Fruit fly (Drosophila melanogaster) whole organism, pupa: ENCODE results near the gene CG3119.

Experiments used
- CG10348 ChIP-seq: fragments of 200-800 bp; sonication (Bioruptor generic); IDR thresholded peaks from 2 replicates; pipeline ENCODE4 v1.3.6; 2022; ENCODE audit warnings: missing biosample characterization, missing genetic modification characterization
- CG12605 ChIP-seq: fragments of 200-800 bp; sonication (Bioruptor generic); IDR thresholded peaks from 2 replicates; pipeline ENCODE4 v1.3.6; 2022; ENCODE audit warnings: missing biosample characterization, missing genetic modification characterization
- CG13204 ChIP-seq: fragments of 200-800 bp; sonication (Bioruptor generic); optimal IDR thresholded peaks from 2 replicates; lab custom pipeline; 2018; ENCODE audit warnings: missing biosample characterization, mild to moderate bottlenecking, missing genetic modification characterization, moderate library complexity
- CG14655 ChIP-seq: fragments of 200-800 bp; sonication (Bioruptor generic); optimal IDR thresholded peaks from 3 replicates; lab custom pipeline; 2017; ENCODE audit warnings: mild to moderate bottlenecking, missing biosample characterization, missing genetic modification reagents, missing genetic modification characterization
- CG15710 ChIP-seq: fragments of 200-800 bp; sonication (Bioruptor generic); optimal IDR thresholded peaks from 2 replicates; lab custom pipeline; 2018; ENCODE audit warnings: missing biosample characterization, mild to moderate bottlenecking, missing genetic modification characterization, moderate library complexity
- CG17806 ChIP-seq: fragments of 200-800 bp; sonication (Bioruptor generic); optimal IDR thresholded peaks from 2 replicates; lab custom pipeline; 2018; ENCODE audit warnings: missing biosample characterization, mild to moderate bottlenecking, missing genetic modification characterization, moderate library complexity
- CG32121 ChIP-seq: fragments of 200-800 bp; sonication (Bioruptor generic); IDR thresholded peaks from 2 replicates; pipeline ENCODE4 v1.3.6; 2022; ENCODE audit warnings: missing biosample characterization, missing genetic modification characterization
- CG34367 ChIP-seq: fragments of 200-800 bp; sonication (Bioruptor generic); optimal IDR thresholded peaks from 2 replicates; lab custom pipeline; 2018; ENCODE audit warnings: missing biosample characterization, mild to moderate bottlenecking, missing genetic modification characterization
- CG4496 ChIP-seq: fragments of 200-800 bp; sonication (Bioruptor generic); IDR thresholded peaks from 3 replicates; pipeline ENCODE4 v1.3.6; 2022; ENCODE audit warnings: missing biosample characterization, missing genetic modification characterization
- CG8159 ChIP-seq: fragments of 200-800 bp; sonication (Bioruptor generic); optimal IDR thresholded peaks from 3 replicates; lab custom pipeline; 2018; ENCODE audit warnings: missing biosample characterization, mild to moderate bottlenecking, missing genetic modification characterization, moderate library complexity
- CG8301 ChIP-seq: fragments of 200-800 bp; sonication (Bioruptor generic); optimal IDR thresholded peaks from 2 replicates; lab custom pipeline; 2018; ENCODE audit warnings: missing biosample characterization, mild to moderate bottlenecking, missing genetic modification characterization
- CG9948 ChIP-seq: fragments of 200-800 bp; sonication (Bioruptor generic); optimal IDR thresholded peaks from 2 replicates; lab custom pipeline; 2018; ENCODE audit warnings: missing biosample characterization, mild to moderate bottlenecking, missing genetic modification characterization, moderate library complexity
- D1 ChIP-seq: fragments of 200-800 bp; sonication (Bioruptor generic); optimal IDR thresholded peaks from 2 replicates; lab custom pipeline; 2018; ENCODE audit warnings: missing biosample characterization, mild to moderate bottlenecking, missing genetic modification characterization, moderate library complexity
- EcR ChIP-seq: fragments of 200-800 bp; sonication (Bioruptor generic); optimal IDR thresholded peaks from 3 replicates; lab custom pipeline; 2019; ENCODE audit warnings: missing biosample characterization, missing genetic modification characterization, mild to moderate bottlenecking, moderate library complexity, missing genetic modification reagents
- Ets98B ChIP-seq: fragments of 200-800 bp; sonication (Bioruptor generic); IDR thresholded peaks from 2 replicates; pipeline ENCODE4 v1.3.6; 2022; ENCODE audit warnings: missing biosample characterization, missing genetic modification characterization
- Pif1A ChIP-seq: fragments of 200-800 bp; sonication (Bioruptor generic); optimal IDR thresholded peaks from 3 replicates; lab custom pipeline; 2016; ENCODE audit warnings: missing biosample characterization, missing genetic modification characterization
- Pif1B ChIP-seq: fragments of 200-800 bp; sonication (Bioruptor generic); optimal IDR thresholded peaks from 3 replicates; lab custom pipeline; 2016; ENCODE audit warnings: missing biosample characterization, missing genetic modification characterization
- Snoo ChIP-seq: fragments of 200-800 bp; sonication (Bioruptor generic); optimal IDR thresholded peaks from 3 replicates; lab custom pipeline; 2017; ENCODE audit warnings: missing biosample characterization, mild to moderate bottlenecking, missing genetic modification characterization, inconsistent platforms
- fd96Ca ChIP-seq: fragments of 200-800 bp; sonication (Bioruptor generic); IDR thresholded peaks from 3 replicates; pipeline ENCODE4 v1.3.6; 2022; ENCODE audit warnings: missing biosample characterization, missing genetic modification characterization
- gl ChIP-seq: fragments of 200-800 bp; sonication (Bioruptor generic); optimal IDR thresholded peaks from 2 replicates; lab custom pipeline; 2018; ENCODE audit warnings: missing biosample characterization, mild to moderate bottlenecking, missing genetic modification characterization
- rn ChIP-seq: fragments of 200-800 bp; sonication (Bioruptor generic); IDR thresholded peaks from 2 replicates; pipeline ENCODE4 v1.3.6; 2022; ENCODE audit warnings: missing biosample characterization, missing genetic modification characterization

The CG3119 gene

DNA sequence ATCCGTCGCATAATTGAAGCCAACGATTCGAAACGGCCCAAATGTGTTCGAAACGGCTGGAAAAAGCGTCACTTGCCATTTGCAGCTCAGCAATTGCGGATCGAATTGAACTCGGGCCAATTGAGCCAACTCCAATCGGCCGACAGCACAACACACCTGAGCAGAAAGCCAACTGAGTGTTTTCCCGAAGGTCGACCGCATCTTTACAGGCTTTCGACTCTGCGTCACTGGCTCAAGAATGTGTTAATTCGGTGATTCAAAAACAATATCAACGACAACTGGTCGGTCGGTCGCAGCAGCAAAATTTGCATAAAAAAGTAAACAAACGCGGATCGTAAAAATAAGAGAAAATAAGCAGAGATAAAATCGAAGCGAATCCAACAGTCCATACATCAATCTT is 2.7 kb upstream of the CG3119 start:
- TF ChIP-seq EcR (GFP tag; lab: Kevin White, UChicago) (peak; percentile 19), D1 (no peak)

DNA sequence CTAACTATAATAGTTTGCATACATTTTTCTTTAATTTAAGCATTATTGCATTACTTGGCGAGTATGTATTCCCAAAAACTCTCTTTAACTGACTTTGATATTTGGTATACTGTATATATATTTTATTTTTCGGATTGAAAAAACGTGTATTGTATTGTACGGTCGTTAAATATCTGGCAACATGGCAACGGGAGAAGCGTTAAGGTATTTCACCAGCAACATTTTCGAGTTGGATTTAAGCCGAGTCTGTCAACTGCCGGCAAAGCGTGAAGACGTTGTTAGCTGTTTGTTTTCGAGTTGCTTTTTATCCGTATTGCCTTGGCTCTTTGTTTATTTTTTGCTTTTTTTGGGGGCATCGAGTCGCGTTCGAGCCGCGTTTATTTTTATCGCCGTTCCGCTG is 2.2 kb upstream of the CG3119 start, which contains the start of gene CG2975:
Gene CG2975, plus strand, starts transcription at position 275 of the 400 bp plus-strand sequence.
- TF ChIP-seq Pif1B (GFP tag; lab: Kevin White, UChicago) = no peak
- TF ChIP-seq CG12605 (GFP tag; lab: Robert Waterston, UW) = no peak
- no peak for TF ChIP-seq CG15710 (tag; lab: Kevin White, UChicago)

DNA sequence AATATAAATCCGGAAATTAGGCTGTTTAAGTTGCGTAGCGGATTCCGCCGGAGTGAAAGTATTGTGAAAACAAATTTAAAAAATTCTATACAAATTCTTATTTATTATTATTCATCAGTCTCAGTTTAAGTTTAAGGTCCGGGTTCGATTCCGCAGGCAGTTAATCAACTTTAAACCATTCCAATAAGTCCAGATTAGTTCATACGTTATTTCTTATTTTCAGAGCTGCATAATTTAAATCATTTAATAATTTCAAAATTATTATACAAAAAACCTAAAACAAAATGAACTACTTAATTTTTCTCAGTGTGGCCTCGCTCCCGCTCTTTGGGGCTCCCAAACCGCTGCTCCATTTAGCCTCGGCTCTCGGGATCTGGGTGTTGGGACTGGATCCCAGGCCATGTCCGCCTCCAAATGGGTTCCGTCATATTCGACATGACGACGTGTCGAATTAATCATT is 7.3 kb downstream of the CG3119 start:
- TF ChIP-seq CG13204 (GFP tag; lab: Kevin White, UChicago) = peak; percentile 58
- TF ChIP-seq CG14655 (GFP tag; lab: Kevin White, UChicago) = peak; percentile 98
- peak; percentile 96 for TF ChIP-seq D1
- TF ChIP-seq fd96Ca (GFP tag; lab: Robert Waterston, UW) = peak; percentile 88
- peak; percentile 59; the same call in 1 of the 2 replicates for TF ChIP-seq Ets98B (GFP tag; lab: Robert Waterston, UW)
- peak; percentile 95 for TF ChIP-seq CG9948 (tag; lab: Kevin White, UChicago)
- peak; percentile 95 for TF ChIP-seq CG8301 (tag; lab: Kevin White, UChicago)
- peak; percentile 54 for TF ChIP-seq CG10348 (GFP tag; lab: Robert Waterston, UW)
- peak; percentile 88 for TF ChIP-seq Pif1A
- peak; percentile 96 for TF ChIP-seq CG8159
- TF ChIP-seq EcR (GFP tag; lab: Kevin White, UChicago) = no peak
- TF ChIP-seq CG4496 = no peak; the same call in 1 of the 3 replicates
- TF ChIP-seq CG15710 (tag; lab: Kevin White, UChicago) = peak; percentile 95
- peak; percentile 67 for TF ChIP-seq gl (tag; lab: Kevin White, UChicago)
- peak; percentile 90 for TF ChIP-seq CG17806
- peak; percentile 93 for TF ChIP-seq Snoo (tag; lab: Kevin White, UChicago)
- TF ChIP-seq rn (GFP tag; lab: Robert Waterston, UW) = peak; percentile 67
- peak; percentile 87 for TF ChIP-seq CG34367
- peak; percentile 90 for TF ChIP-seq Pif1B (GFP tag; lab: Kevin White, UChicago)
- 0 out of 2 replicates have a peak, but pooled peaks have one; percentile 22 for TF ChIP-seq CG12605 (GFP tag; lab: Robert Waterston, UW)
- TF ChIP-seq CG32121 = peak; percentile 84

DNA sequence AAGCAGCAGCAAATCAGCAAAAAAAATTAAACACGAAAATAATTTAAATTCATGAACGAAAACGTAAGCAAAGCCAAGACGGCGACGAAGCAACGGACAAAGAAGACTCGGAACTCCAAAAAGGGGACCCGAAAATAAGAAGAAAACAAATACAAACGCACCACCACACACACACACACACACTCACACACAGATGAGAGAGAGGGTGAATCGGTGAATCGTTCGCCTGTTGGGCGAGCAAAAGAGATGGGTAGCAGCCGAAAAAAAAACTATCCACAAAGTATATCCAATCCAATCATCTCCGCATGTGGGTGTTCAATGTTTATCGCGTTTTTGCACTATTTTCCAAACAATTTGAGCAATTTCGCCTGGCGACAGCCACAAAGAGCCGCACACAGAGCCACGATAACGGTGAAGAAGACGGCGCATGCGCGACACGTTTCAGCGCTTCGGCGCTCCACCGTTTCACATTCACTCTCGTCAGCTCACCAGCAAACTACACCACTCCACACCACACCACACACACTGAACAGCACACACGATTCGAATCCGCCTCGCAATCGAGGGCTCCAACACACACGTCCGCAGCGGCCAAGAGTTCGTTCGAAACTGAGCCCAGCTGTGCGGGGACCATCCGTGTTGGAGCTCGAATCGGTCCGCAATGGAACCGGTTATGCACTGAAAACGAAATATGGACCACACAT is 7.8 kb downstream of the CG3119 start, which contains the start of gene Duox:
Gene Duox, minus strand, starts transcription at position 612 of the 704 bp plus-strand sequence.
- TF ChIP-seq CG4496 (0 out of 3 replicates have a peak, but pooled peaks have one; percentile 73), Pif1B (GFP tag; lab: Kevin White, UChicago) (no peak)

DNA sequence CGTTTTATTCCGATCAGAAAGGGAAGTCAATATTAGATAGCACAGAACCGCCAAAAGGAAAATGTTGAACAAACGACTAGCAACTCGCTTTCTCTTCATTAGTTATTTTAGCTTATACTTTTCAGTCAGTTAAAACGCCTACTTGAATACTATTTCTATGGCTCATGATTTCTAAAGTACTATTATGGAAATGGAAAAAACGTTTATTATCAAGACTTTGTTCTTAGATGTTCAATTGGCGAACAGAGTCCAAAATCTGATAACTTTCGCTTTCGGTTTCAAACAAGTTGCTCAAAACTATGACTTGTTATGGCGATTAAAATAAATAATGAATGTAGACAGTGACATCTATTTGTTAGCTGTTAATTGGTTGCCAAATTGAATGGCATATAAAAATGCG is 12.2 kb downstream of the CG3119 start, which contains the start of gene CG3123:
Gene CG3123, minus strand, starts transcription at position 101 of the 400 bp plus-strand sequence.
- TF ChIP-seq fd96Ca (GFP tag; lab: Robert Waterston, UW) (no peak), CG34367 (no peak), CG32121 (no peak), gl (tag; lab: Kevin White, UChicago) (no peak), rn (GFP tag; lab: Robert Waterston, UW) (no peak), CG13204 (GFP tag; lab: Kevin White, UChicago) (no peak), CG8301 (tag; lab: Kevin White, UChicago) (no peak), CG4496 (no peak)
- TF ChIP-seq, all 21 proteins: peak for 0

dm6 chr2L:2815673-2816072 is 22.0 kb downstream of the CG3119 start, which contains the start of gene G6P:
Gene G6P, minus strand, starts transcription at chr2L:2815760.
- no peak for TF ChIP-seq CG10348 (GFP tag; lab: Robert Waterston, UW)
- no peak for TF ChIP-seq CG34367
- no peak for TF ChIP-seq CG8159
- no peak for TF ChIP-seq CG14655 (GFP tag; lab: Kevin White, UChicago)
- no peak for TF ChIP-seq CG12605 (GFP tag; lab: Robert Waterston, UW)
- no peak for TF ChIP-seq EcR (GFP tag; lab: Kevin White, UChicago)
- TF ChIP-seq CG4496 = no peak

- no peak for TF ChIP-seq CG13204 (GFP tag; lab: Kevin White, UChicago)
- no peak for TF ChIP-seq CG15710 (tag; lab: Kevin White, UChicago)
- TF ChIP-seq Pif1B (GFP tag; lab: Kevin White, UChicago) = no peak
- TF ChIP-seq Pif1A = no peak
- TF ChIP-seq CG12605 (GFP tag; lab: Robert Waterston, UW) = no peak
- TF ChIP-seq CG17806 = no peak
- TF ChIP-seq gl (tag; lab: Kevin White, UChicago) = no peak
- TF ChIP-seq CG14655 (GFP tag; lab: Kevin White, UChicago) = no peak
These were observed 25.5 kb downstream of the CG3119 start, which contains the start of gene CG2964 for dm6 chr2L:2812137-2812536. Gene CG2964, plus strand, starts transcription at chr2L:2812437.
